Fruit fly (Drosophila melanogaster): ENCODE results near the gene kmr.

DNA sequence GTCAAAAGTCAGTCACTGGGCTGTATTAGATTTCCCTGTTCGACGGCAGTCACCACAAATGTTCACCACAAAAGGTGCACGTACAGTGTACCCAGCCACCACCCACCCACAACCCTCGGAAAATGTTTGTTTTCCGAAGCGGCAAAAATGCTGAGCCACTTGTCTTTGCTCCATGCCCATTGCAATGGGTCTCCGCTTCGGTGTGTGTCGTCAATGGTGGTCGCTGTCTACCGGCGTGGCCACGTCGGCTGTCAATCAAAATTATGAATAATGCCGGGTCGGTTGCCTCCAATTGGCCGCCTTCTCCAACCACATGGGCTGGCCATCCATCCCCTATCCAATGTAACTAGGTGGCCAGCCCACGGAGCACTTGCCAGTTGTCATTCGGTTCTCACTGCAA, 14.8 kb upstream of the kmr start, which contains the start of gene ninaB:
- no peak for TF ChIP-seq Mnt (GFP tag; optimal IDR thresholded peaks at IDR 0.05)
- no peak for TF ChIP-seq Crg-1 (GFP tag; optimal IDR thresholded peaks at IDR 0.05)
- TF ChIP-seq CG33017 (tag; optimal IDR thresholded peaks at IDR 0.05) = no peak
- TF ChIP-seq toe (GFP tag; optimal IDR thresholded peaks at IDR 0.05) = no peak
- no peak for TF ChIP-seq Clk (GFP tag; optimal IDR thresholded peaks at IDR 0.05)
- no peak for TF ChIP-seq kay (GFP tag; ENCODE audit: borderline replicate concordance)
- no peak for TF ChIP-seq bab1 (GFP tag; optimal IDR thresholded peaks at IDR 0.05)
- no peak for TF ChIP-seq CG5204 (GFP tag; optimal IDR thresholded peaks at IDR 0.05)

Data from whole organism, adult.